Worm (Caenorhabditis elegans) whole organism, L1 larva: ENCODE measurements around the gene sipa-1.

Source experiments
- egl-13 ChIP-seq: sonication (generic microtip); optimal IDR thresholded peaks from 2 replicates; lab custom pipeline; 2016; ENCODE audit warnings: missing genotype, missing genetic modification reagents, missing genetic modification characterization, missing compliant biosample characterization
- jun-1 ChIP-seq: fragments of 150-350 bp; optimal IDR thresholded peaks from 2 replicates; lab custom pipeline; 2014; ENCODE audit warnings: missing biosample characterization, missing genetic modification reagents, missing genetic modification characterization
- lin-13 ChIP-seq: fragments of 150-350 bp; optimal IDR thresholded peaks from 2 replicates; lab custom pipeline; 2014; ENCODE audit warnings: missing biosample characterization, missing genetic modification reagents, missing genetic modification characterization
- lin-39 ChIP-seq: fragments of 150-350 bp; optimal IDR thresholded peaks from 2 replicates; lab custom pipeline; 2014; ENCODE audit warnings: missing biosample characterization, missing genetic modification reagents, missing genetic modification characterization
- nhr-19 ChIP-seq: fragments of 200-800 bp; sonication (Bioruptor generic); conservative IDR thresholded peaks from 2 replicates; pipeline ENCODE4 v1.3.6; 2022; ENCODE audit warnings: missing genetic modification characterization, missing compliant biosample characterization
- tbx-2 ChIP-seq: sonication (generic microtip); optimal IDR thresholded peaks from 2 replicates; lab custom pipeline; 2016; ENCODE audit warnings: missing genetic modification characterization, missing compliant biosample characterization

DNA sequence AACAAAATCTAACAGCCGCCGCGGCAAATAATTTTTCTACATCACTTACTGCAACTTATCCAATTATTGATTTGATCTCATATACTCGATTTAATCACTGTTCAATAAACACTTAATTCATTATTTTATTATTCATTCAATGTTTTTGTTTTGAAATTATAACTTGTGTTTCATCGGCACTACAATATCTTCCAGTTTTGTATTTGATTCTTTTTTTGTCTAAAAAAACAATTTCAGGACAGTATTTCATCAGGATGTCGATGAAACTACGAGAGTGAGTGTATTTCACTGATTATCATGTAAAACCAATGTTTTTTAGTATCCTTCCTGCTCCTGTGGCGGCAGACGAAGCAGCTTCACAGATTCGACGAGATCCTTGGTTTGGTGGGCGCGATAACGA lies 8.2 kb upstream of the sipa-1 start, which contains the start of gene skp-1:
- TF ChIP-seq lin-39 (tag; lab: Kevin White, UChicago) (no peak), tbx-2 (tag; lab: Kevin White, UChicago) (no peak), nhr-19 (GFP tag; lab: Robert Waterston, UW) (no peak), jun-1 (tag; lab: Kevin White, UChicago) (no peak), egl-13 (tag; lab: Kevin White, UChicago) (no peak), lin-13 (GFP tag; lab: Kevin White, UChicago) (no peak)
